Worm (Caenorhabditis elegans): Measurements from ENCODE around the gene cdk-4.

DNA sequence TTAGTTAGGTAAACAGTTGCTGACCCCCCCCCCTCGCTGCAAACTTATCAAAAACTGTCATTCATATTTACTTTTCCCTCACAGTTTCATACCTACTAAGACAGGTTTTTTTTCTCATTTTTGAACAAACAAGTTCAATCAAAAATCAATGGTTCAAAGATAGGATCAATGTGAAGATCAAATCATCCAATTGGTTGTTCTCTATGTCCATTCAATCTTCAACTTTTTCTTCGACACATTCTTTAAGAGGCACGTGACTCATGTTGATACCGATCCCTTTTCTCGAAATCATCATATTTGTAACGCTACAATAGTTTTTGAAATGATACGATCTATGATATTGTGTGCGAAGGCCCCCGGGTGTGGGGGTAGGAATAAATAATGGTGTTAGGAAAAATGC lies 21.0 kb upstream of the cdk-4 start:
- TF ChIP-seq C08G9.2 (tag; optimal IDR thresholded peaks at IDR 0.05) (no peak), dmd-4 (tag; optimal IDR thresholded peaks at IDR 0.05; ENCODE audit: borderline replicate concordance) (no peak), gmeb-2 (tag; optimal IDR thresholded peaks at IDR 0.05) (no peak), nhr-232 (tag; optimal IDR thresholded peaks at IDR 0.05) (no peak), T23F11.4 (GFP tag; optimal IDR thresholded peaks at IDR 0.05) (no peak), ama-1 (optimal IDR thresholded peaks at IDR 0.05) (no peak), ref-2 (tag; optimal IDR thresholded peaks at IDR 0.05) (no peak), K02D7.2 (tag; optimal IDR thresholded peaks at IDR 0.05) (no peak)

Data from whole organism, late embryonic.